Fruit fly (Drosophila melanogaster) whole organism, embryonic: ENCODE results near the gene CG44261.

Experiments used
- Bgb ChIP-seq: fragments of 200-800 bp; sonication (Bioruptor generic); IDR thresholded peaks from 2 replicates; pipeline ENCODE4 v1.3.6; 2022; ENCODE audit warnings: missing biosample characterization, missing genetic modification characterization; ENCODE audit not compliant: partially characterized antibody
- CG10274 ChIP-seq: fragments of 200-800 bp; sonication (Bioruptor generic); optimal IDR thresholded peaks from 3 replicates; lab custom pipeline; 2017; ENCODE audit warnings: missing biosample characterization, mild to moderate bottlenecking, missing genetic modification characterization
- CG11093 ChIP-seq: fragments of 200-800 bp; sonication (Bioruptor generic); IDR thresholded peaks from 3 replicates; pipeline ENCODE4 v1.3.6; 2022; ENCODE audit warnings: missing biosample characterization, missing genetic modification characterization
- CG13775 ChIP-seq: fragments of 200-800 bp; sonication (Bioruptor generic); optimal IDR thresholded peaks from 3 replicates; lab custom pipeline; 2017; ENCODE audit warnings: missing biosample characterization, mild to moderate bottlenecking, missing genetic modification characterization
- CG14710 ChIP-seq: fragments of 200-800 bp; sonication (Bioruptor generic); optimal IDR thresholded peaks from 3 replicates; lab custom pipeline; 2019; ENCODE audit warnings: missing biosample characterization, mild to moderate bottlenecking, missing genetic modification characterization, moderate library complexity
- CG17186 ChIP-seq: fragments of 200-800 bp; sonication (Bioruptor generic); optimal IDR thresholded peaks from 3 replicates; lab custom pipeline; 2017; ENCODE audit warnings: missing biosample characterization, missing genetic modification reagents, missing genetic modification characterization
- CG17912 ChIP-seq: fragments of 200-800 bp; sonication (Bioruptor generic); optimal IDR thresholded peaks from 2 replicates; lab custom pipeline; 2018; ENCODE audit warnings: missing biosample characterization, mild to moderate bottlenecking, missing genetic modification characterization
- CG18619 ChIP-seq: fragments of 200-800 bp; sonication (Bioruptor generic); optimal IDR thresholded peaks from 3 replicates; lab custom pipeline; 2017; ENCODE audit warnings: missing biosample characterization, mild to moderate bottlenecking, missing genetic modification characterization
- CG2129 ChIP-seq: fragments of 200-800 bp; sonication (Bioruptor generic); IDR thresholded peaks from 2 replicates; pipeline ENCODE4 v1.3.6; 2022; ENCODE audit warnings: missing biosample characterization, missing genetic modification characterization; ENCODE audit not compliant: partially characterized antibody
- CG30403 ChIP-seq: fragments of 200-800 bp; sonication (Bioruptor generic); optimal IDR thresholded peaks from 3 replicates; lab custom pipeline; 2016; ENCODE audit warnings: missing biosample characterization, missing genetic modification characterization
- CG30431 ChIP-seq: fragments of 200-800 bp; sonication (Bioruptor generic); optimal IDR thresholded peaks from 2 replicates; lab custom pipeline; 2017; ENCODE audit warnings: missing biosample characterization, missing genetic modification characterization
- CG31224 ChIP-seq: fragments of 200-800 bp; sonication (Bioruptor generic); IDR thresholded peaks from 2 replicates; pipeline ENCODE4 v1.3.6; 2022; ENCODE audit warnings: missing biosample characterization, missing genetic modification characterization
- CG3407 ChIP-seq: fragments of 200-800 bp; sonication (Bioruptor generic); optimal IDR thresholded peaks from 2 replicates; lab custom pipeline; 2018; ENCODE audit warnings: missing biosample characterization, mild to moderate bottlenecking, missing genetic modification characterization
- CG3847 ChIP-seq: fragments of 200-800 bp; sonication (Bioruptor generic); IDR thresholded peaks from 2 replicates; pipeline ENCODE4 v1.3.6; 2022; ENCODE audit warnings: missing biosample characterization, missing genetic modification characterization
- CG8924 ChIP-seq: fragments of 200-800 bp; optimal IDR thresholded peaks from 3 replicates; lab custom pipeline; 2019; ENCODE audit warnings: missing biosample characterization, mild to moderate bottlenecking, missing genetic modification characterization, moderate library complexity
- CG9932 ChIP-seq: fragments of 200-800 bp; sonication (Bioruptor generic); IDR thresholded peaks from 2 replicates; pipeline ENCODE4 v1.3.6; 2022; ENCODE audit warnings: missing biosample characterization, missing genetic modification characterization
- Dfd ChIP-seq, 2 experiments: fragments of >200 bp; optimal IDR thresholded peaks; 2 replicates each; lab custom pipeline; 2017; ENCODE audit warnings: missing biosample characterization in 2 of 2, missing genetic modification characterization in 2 of 2
- Dip3 ChIP-seq: fragments of 200-800 bp; sonication (Bioruptor generic); optimal IDR thresholded peaks from 3 replicates; lab custom pipeline; 2016; ENCODE audit warnings: missing biosample characterization, missing genetic modification characterization
- Dref ChIP-seq: fragments of 200-800 bp; sonication (Bioruptor generic); IDR thresholded peaks from 2 replicates; pipeline ENCODE4 v1.3.6; 2022; ENCODE audit warnings: missing biosample characterization, missing genetic modification characterization
- MTF-1 ChIP-seq: fragments of 200-800 bp; sonication (Bioruptor generic); optimal IDR thresholded peaks from 2 replicates; lab custom pipeline; 2018; ENCODE audit warnings: missing biosample characterization, mild to moderate bottlenecking, missing genetic modification characterization, borderline replicate concordance
- Sin3A ChIP-seq: fragments of >200 bp; optimal IDR thresholded peaks from 2 replicates; lab custom pipeline; 2018
- aop ChIP-seq: fragments of 200-800 bp; sonication (Bioruptor generic); IDR thresholded peaks from 2 replicates; pipeline ENCODE4 v1.3.6; 2022; ENCODE audit warnings: missing biosample characterization, missing genetic modification characterization
- bcd ChIP-seq: fragments of 200-800 bp; sonication (Bioruptor generic); optimal IDR thresholded peaks from 2 replicates; lab custom pipeline; 2017; ENCODE audit warnings: missing biosample characterization, mild to moderate bottlenecking, missing genetic modification characterization
- caup ChIP-seq: fragments of 200-800 bp; sonication (Bioruptor generic); optimal IDR thresholded peaks from 3 replicates; lab custom pipeline; 2017; ENCODE audit warnings: missing biosample characterization, mild to moderate bottlenecking, missing genetic modification characterization, moderate library complexity; ENCODE audit not compliant: severe bottlenecking
- crol ChIP-seq: fragments of 200-800 bp; sonication (Bioruptor generic); IDR thresholded peaks from 2 replicates; pipeline ENCODE4 v1.3.6; 2022; ENCODE audit warnings: missing biosample characterization, missing genetic modification characterization
- crp ChIP-seq, 2 experiments: fragments of 200-800 bp; sonication (Bioruptor generic); optimal IDR thresholded peaks; 2 replicates in 1 of 2; 3 replicates in 1 of 2; lab custom pipeline; 2017; ENCODE audit warnings: missing biosample characterization in 2 of 2, missing genetic modification characterization in 2 of 2, mild to moderate bottlenecking in 1 of 2, moderate library complexity in 1 of 2
- dmrt11E ChIP-seq: fragments of 200-800 bp; sonication (Bioruptor generic); optimal IDR thresholded peaks from 3 replicates; lab custom pipeline; 2018; ENCODE audit warnings: missing biosample characterization, mild to moderate bottlenecking, missing genetic modification characterization, moderate library complexity
- ems ChIP-seq: fragments of 200-800 bp; sonication (Bioruptor generic); optimal IDR thresholded peaks from 3 replicates; lab custom pipeline; 2016; ENCODE audit warnings: missing biosample characterization, missing genetic modification characterization
- esg ChIP-seq: fragments of 200-800 bp; sonication (Bioruptor generic); conservative IDR thresholded peaks from 2 replicates; pipeline ENCODE4 v1.3.6; 2022; ENCODE audit warnings: missing biosample characterization, missing genetic modification characterization
- exex ChIP-seq: fragments of 200-800 bp; sonication (Bioruptor generic); optimal IDR thresholded peaks from 4 replicates; lab custom pipeline; 2018; ENCODE audit warnings: missing biosample characterization, mild to moderate bottlenecking, missing genetic modification characterization, moderate library complexity
- eyg ChIP-seq: fragments of 200-800 bp; sonication (Bioruptor generic); optimal IDR thresholded peaks from 3 replicates; lab custom pipeline; 2016; ENCODE audit warnings: missing biosample characterization, missing genetic modification characterization
- gsb ChIP-seq: fragments of 200-800 bp; sonication (Bioruptor generic); IDR thresholded peaks from 2 replicates; pipeline ENCODE4 v1.3.6; 2022; ENCODE audit warnings: missing biosample characterization, missing genetic modification characterization
- ind ChIP-seq: fragments of 200-800 bp; sonication (Bioruptor generic); optimal IDR thresholded peaks from 3 replicates; lab custom pipeline; 2016; ENCODE audit warnings: missing biosample characterization, missing genetic modification characterization
- inv ChIP-seq: fragments of 200-800 bp; sonication (Bioruptor generic); IDR thresholded peaks from 2 replicates; pipeline ENCODE4 v1.3.6; 2022; ENCODE audit warnings: missing biosample characterization, missing genetic modification characterization; ENCODE audit not compliant: partially characterized antibody
- ken ChIP-seq: fragments of 200-800 bp; sonication (Bioruptor generic); IDR thresholded peaks from 3 replicates; pipeline ENCODE4 v1.3.6; 2022; ENCODE audit warnings: missing biosample characterization, missing genetic modification characterization
- knrl ChIP-seq: fragments of 200-800 bp; sonication (Bioruptor generic); IDR thresholded peaks from 3 replicates; pipeline ENCODE4 v1.3.6; 2022; ENCODE audit warnings: missing biosample characterization, missing genetic modification characterization; ENCODE audit not compliant: partially characterized antibody
- lbe ChIP-seq: fragments of 200-800 bp; sonication (Bioruptor generic); optimal IDR thresholded peaks from 2 replicates; lab custom pipeline; 2016; ENCODE audit warnings: missing biosample characterization, mild to moderate bottlenecking, missing genetic modification characterization
- luna ChIP-seq: fragments of 200-800 bp; sonication (Bioruptor generic); optimal IDR thresholded peaks from 2 replicates; lab custom pipeline; 2016; ENCODE audit warnings: missing biosample characterization, missing genetic modification characterization
- nom ChIP-seq: fragments of 200-800 bp; sonication (Bioruptor generic); optimal IDR thresholded peaks from 2 replicates; lab custom pipeline; 2017; ENCODE audit warnings: missing biosample characterization, missing genetic modification characterization, mild to moderate bottlenecking, moderate library complexity, missing genetic modification reagents
- pan ChIP-seq, 4 experiments: fragments of >200 bp in 3 of 4; fragments of 200-800 bp in 1 of 4; sonication (Bioruptor generic) in 1 of 4; optimal IDR thresholded peaks in 3 of 4; IDR thresholded peaks in 1 of 4; 2 replicates each; pipeline versions ENCODE4 v1.3.6 to Lab custom; 2017 to 2022; ENCODE audit warnings: missing biosample characterization in 2 of 4, missing genetic modification characterization in 2 of 4, mixed read lengths in 1 of 4
- pfk ChIP-seq: fragments of 200-800 bp; sonication (Bioruptor generic); optimal IDR thresholded peaks from 2 replicates; lab custom pipeline; 2018; ENCODE audit warnings: missing biosample characterization, mild to moderate bottlenecking, missing genetic modification characterization, moderate library complexity
- repo ChIP-seq: fragments of 200-800 bp; sonication (Bioruptor generic); optimal IDR thresholded peaks from 2 replicates; lab custom pipeline; 2016; ENCODE audit warnings: missing biosample characterization, missing genetic modification characterization
- rib ChIP-seq: fragments of 200-800 bp; sonication (Bioruptor generic); IDR thresholded peaks from 2 replicates; pipeline ENCODE4 v1.3.6; 2022; ENCODE audit warnings: missing biosample characterization, missing genetic modification characterization
- sisA ChIP-seq: fragments of 200-800 bp; sonication (Bioruptor generic); IDR thresholded peaks from 2 replicates; pipeline ENCODE4 v1.3.6; 2022; ENCODE audit warnings: missing biosample characterization, missing genetic modification characterization
- stc ChIP-seq: fragments of 200-800 bp; sonication (Bioruptor generic); IDR thresholded peaks from 2 replicates; pipeline ENCODE4 v1.3.6; 2022; ENCODE audit warnings: missing biosample characterization, missing genetic modification characterization
- sug ChIP-seq: fragments of 200-800 bp; optimal IDR thresholded peaks from 2 replicates; lab custom pipeline; 2019; ENCODE audit warnings: missing biosample characterization, mild to moderate bottlenecking, missing genetic modification characterization, moderate library complexity
- tio ChIP-seq: fragments of 200-800 bp; sonication (Bioruptor generic); optimal IDR thresholded peaks from 2 replicates; lab custom pipeline; 2017; ENCODE audit warnings: missing biosample characterization, missing genetic modification characterization, inconsistent platforms
- trh ChIP-seq: fragments of 200-800 bp; sonication (Bioruptor generic); optimal IDR thresholded peaks from 2 replicates; lab custom pipeline; 2016; ENCODE audit warnings: missing biosample characterization, missing genetic modification characterization
- zen ChIP-seq: fragments of 200-800 bp; sonication (Bioruptor generic); optimal IDR thresholded peaks from 3 replicates; lab custom pipeline; 2018; ENCODE audit warnings: missing biosample characterization, mild to moderate bottlenecking, missing genetic modification characterization, moderate library complexity

Gene CG44261

DNA sequence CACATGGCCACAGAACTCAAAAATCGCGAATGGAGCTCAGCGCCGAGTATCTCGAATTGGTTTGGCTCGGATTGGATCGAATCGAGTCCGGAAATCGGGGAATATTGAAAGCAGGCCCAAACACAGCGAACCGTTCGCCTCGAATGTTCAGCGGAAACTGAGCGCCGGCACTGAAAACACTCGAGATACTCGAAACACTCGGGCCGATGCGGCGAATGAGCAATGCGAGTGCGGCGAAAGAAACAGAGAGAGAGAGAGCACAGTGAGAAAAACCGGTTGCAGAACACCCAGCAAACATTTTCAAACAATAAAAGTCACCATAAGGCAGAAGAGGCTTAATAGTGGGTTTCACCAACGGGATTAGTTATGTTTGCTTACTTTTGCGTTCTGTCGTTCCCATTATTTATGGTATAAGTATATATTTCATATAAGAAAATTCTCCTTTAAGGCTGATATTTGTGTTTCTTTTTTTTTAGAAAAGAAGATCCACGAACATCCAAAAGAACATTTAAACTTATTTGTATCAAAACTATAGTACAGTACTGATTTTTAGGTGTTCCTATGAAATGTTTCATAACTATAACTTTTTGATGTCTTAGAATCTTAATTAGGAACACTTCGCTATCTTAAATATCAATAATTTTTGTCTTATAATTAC is 13.5 kb downstream of the CG44261 start, which contains the start of gene FER (continued):
- TF ChIP-seq CG8924: no peak
- TF ChIP-seq CG31224 (GFP tag; lab: Robert Waterston, UW): peak; percentile 16; the same call in 1 of the 2 replicates
- TF ChIP-seq CG10274 (GFP tag; lab: Kevin White, UChicago): no peak
- no peak for TF ChIP-seq trh (GFP tag; lab: Kevin White, UChicago)
- no peak for TF ChIP-seq CG18619 (GFP tag; lab: Kevin White, UChicago)
- no peak for TF ChIP-seq Dref (GFP tag; lab: Robert Waterston, UW)
- TF ChIP-seq stc: peak; percentile 46; the same call in 1 of the 2 replicates
- peak; percentile 57 for TF ChIP-seq pfk (GFP tag; lab: Kevin White, UChicago)
- no peak for TF ChIP-seq CG11093 (GFP tag; lab: Robert Waterston, UW)
- TF ChIP-seq CG2129: no peak
- TF ChIP-seq sug (tag; lab: Kevin White, UChicago): peak; percentile 39
- peak; percentile 37; the same call in 1 of the 2 replicates for TF ChIP-seq inv (GFP tag; lab: Robert Waterston, UW)
- peak; percentile 23 for TF ChIP-seq CG17912
- no peak for TF ChIP-seq dmrt11E (tag; lab: Kevin White, UChicago)
- no peak for TF ChIP-seq exex (tag; lab: Kevin White, UChicago)
- TF ChIP-seq gsb (GFP tag; lab: Robert Waterston, UW): no peak
- TF ChIP-seq Dip3: no peak
- no peak for TF ChIP-seq repo
- no peak for TF ChIP-seq luna (GFP tag; lab: Kevin White, UChicago)
- TF ChIP-seq ind: no peak
- peak; percentile 59; the same call in 1 of the 2 replicates for TF ChIP-seq aop (GFP tag; lab: Robert Waterston, UW)
- peak; percentile 79 for TF ChIP-seq nom (GFP tag; lab: Kevin White, UChicago)
- TF ChIP-seq crol (GFP tag; lab: Robert Waterston, UW): no peak
- TF ChIP-seq bcd (GFP tag; lab: Kevin White, UChicago): no peak
- no peak for TF ChIP-seq eyg (GFP tag; lab: Kevin White, UChicago)
- peak; percentile 66 for TF ChIP-seq caup (GFP tag; lab: Kevin White, UChicago)
- no peak for TF ChIP-seq sisA (GFP tag; lab: Robert Waterston, UW)
- TF ChIP-seq CG3407 (GFP tag; lab: Kevin White, UChicago): no peak
- TF ChIP-seq CG30403: no peak
- no peak for TF ChIP-seq CG14710 (tag; lab: Kevin White, UChicago)
- TF ChIP-seq rib (GFP tag; lab: Robert Waterston, UW): peak; percentile 81
- no peak for TF ChIP-seq tio (GFP tag; lab: Kevin White, UChicago)
- peak; percentile 32; the same call in 1 of the 2 replicates for TF ChIP-seq CG9932 (GFP tag; lab: Robert Waterston, UW)
- TF ChIP-seq ems (GFP tag; lab: Kevin White, UChicago): no peak
- TF ChIP-seq lbe: peak; percentile 19
- TF ChIP-seq CG13775 (GFP tag; lab: Kevin White, UChicago): peak; percentile 5
- no peak for TF ChIP-seq esg (GFP tag; lab: Robert Waterston, UW)
- TF ChIP-seq ken (GFP tag; lab: Robert Waterston, UW): peak; percentile 47; the same call in 1 of the 3 replicates
- TF ChIP-seq Bgb: peak; percentile 85
- TF ChIP-seq zen (tag; lab: Kevin White, UChicago): no peak
- no peak for TF ChIP-seq pan (optimal IDR thresholded peaks at IDR 0.05; lab: Kevin White, UChicago)
- peak in 1 of 2 experiments; percentile 66 for TF ChIP-seq pan (GFP tag; optimal IDR thresholded peaks at IDR 0.05 in 1 of 2, IDR thresholded peaks at IDR 0.05 in 1 of 2)
- no peak for TF ChIP-seq Sin3A (lab: Kevin White, UChicago)
- no peak for TF ChIP-seq Dfd (GFP tag; optimal IDR thresholded peaks at IDR 0.05; lab: Kevin White, UChicago)
- no peak for TF ChIP-seq CG17186 (GFP tag; lab: Kevin White, UChicago)
- no peak for TF ChIP-seq CG30431 (GFP tag; lab: Kevin White, UChicago)
- TF ChIP-seq knrl (GFP tag; lab: Robert Waterston, UW): no peak
- TF ChIP-seq CG3847 (GFP tag; lab: Robert Waterston, UW): no peak
- no peak for TF ChIP-seq crp (GFP tag; optimal IDR thresholded peaks at IDR 0.05; lab: Kevin White, UChicago)
- TF ChIP-seq MTF-1 (GFP tag; lab: Kevin White, UChicago): peak; percentile 70
